Worm (Caenorhabditis elegans): ENCODE results near the gene F21C10.3.

The F21C10.3 gene

ce11 chrV:9172989-9173388, 45.1 kb downstream of the F21C10.3 start, which contains the start of gene gad-3:
gad-3 (minus strand) TSS chrV:9173005.
- no peak for TF ChIP-seq ceh-39 (tag; optimal IDR thresholded peaks at IDR 0.05)
- no peak for TF ChIP-seq ztf-11 (tag; optimal IDR thresholded peaks at IDR 0.05)
- no peak for TF ChIP-seq flh-1 (GFP tag; optimal IDR thresholded peaks at IDR 0.05)
- no peak for TF ChIP-seq drap-1 (GFP tag; optimal IDR thresholded peaks at IDR 0.05)
- no peak for TF ChIP-seq cnd-1 (tag; optimal IDR thresholded peaks at IDR 0.05)
- no peak for TF ChIP-seq bed-3 (GFP tag; optimal IDR thresholded peaks at IDR 0.05)
- no peak for TF ChIP-seq lin-13 (tag; optimal IDR thresholded peaks at IDR 0.05)
- TF ChIP-seq elt-3 (tag; optimal IDR thresholded peaks at IDR 0.05): no peak
- no peak for TF ChIP-seq snpc-4 (tag; optimal IDR thresholded peaks at IDR 0.05)
- TF ChIP-seq zip-8 (tag; optimal IDR thresholded peaks at IDR 0.05): no peak
- TF ChIP-seq mep-1 (tag; optimal IDR thresholded peaks at IDR 0.05): no peak
- TF ChIP-seq nhr-76 (tag; optimal IDR thresholded peaks at IDR 0.05): no peak
- TF ChIP-seq sptf-1 (tag; optimal IDR thresholded peaks at IDR 0.05): no peak
- no peak for TF ChIP-seq ceh-43 (GFP tag; optimal IDR thresholded peaks at IDR 0.05)
- no peak for TF ChIP-seq nhr-28 (tag; optimal IDR thresholded peaks at IDR 0.05)
- TF ChIP-seq hlh-1 (tag; optimal IDR thresholded peaks at IDR 0.05): no peak
- no peak for TF ChIP-seq tbx-8 (GFP tag; optimal IDR thresholded peaks at IDR 0.05)
- TF ChIP-seq M03D4.4 (tag; optimal IDR thresholded peaks at IDR 0.05): no peak
- TF ChIP-seq ham-2 (GFP tag; optimal IDR thresholded peaks at IDR 0.05): no peak
- TF ChIP-seq nhr-12 (tag; optimal IDR thresholded peaks at IDR 0.05): no peak

- no peak for TF ChIP-seq mls-2 (tag; optimal IDR thresholded peaks at IDR 0.05)
- TF ChIP-seq snpc-4 (tag; optimal IDR thresholded peaks at IDR 0.05): no peak
- TF ChIP-seq elt-1 (tag; optimal IDR thresholded peaks at IDR 0.05; ENCODE audit: borderline replicate concordance, insufficient read depth): no peak
- no peak for TF ChIP-seq nhr-76 (tag; optimal IDR thresholded peaks at IDR 0.05)
- no peak for TF ChIP-seq nhr-2 (tag; optimal IDR thresholded peaks at IDR 0.05)
- no peak for TF ChIP-seq nhr-237 (tag; optimal IDR thresholded peaks at IDR 0.05)
- no peak for TF ChIP-seq hlh-1 (tag; optimal IDR thresholded peaks at IDR 0.05)
- no peak for TF ChIP-seq sem-2 (GFP tag; optimal IDR thresholded peaks at IDR 0.05)
- TF ChIP-seq cnd-1 (tag; optimal IDR thresholded peaks at IDR 0.05): no peak
- TF ChIP-seq tbx-8 (GFP tag; optimal IDR thresholded peaks at IDR 0.05): no peak
- no peak for TF ChIP-seq mab-5 (tag; optimal IDR thresholded peaks at IDR 0.05)
- TF ChIP-seq nhr-12 (tag; optimal IDR thresholded peaks at IDR 0.05): no peak
- no peak for TF ChIP-seq bed-3 (GFP tag; optimal IDR thresholded peaks at IDR 0.05)
- TF ChIP-seq pha-4 (tag; optimal IDR thresholded peaks at IDR 0.05): no peak
- no peak for TF ChIP-seq ceh-83 (GFP tag; optimal IDR thresholded peaks at IDR 0.05)
- TF ChIP-seq nhr-28 (tag; optimal IDR thresholded peaks at IDR 0.05): no peak
- no peak for TF ChIP-seq zip-8 (tag; optimal IDR thresholded peaks at IDR 0.05)
- no peak for TF ChIP-seq ceh-43 (GFP tag; optimal IDR thresholded peaks at IDR 0.05)
- TF ChIP-seq ham-2 (GFP tag; optimal IDR thresholded peaks at IDR 0.05): no peak
Observed at ce11 chrV:9173789-9174188, 45.9 kb downstream of the F21C10.3 start, which contains the start of gene pqn-16. pqn-16 (plus strand) TSS chrV:9174089.

DNA sequence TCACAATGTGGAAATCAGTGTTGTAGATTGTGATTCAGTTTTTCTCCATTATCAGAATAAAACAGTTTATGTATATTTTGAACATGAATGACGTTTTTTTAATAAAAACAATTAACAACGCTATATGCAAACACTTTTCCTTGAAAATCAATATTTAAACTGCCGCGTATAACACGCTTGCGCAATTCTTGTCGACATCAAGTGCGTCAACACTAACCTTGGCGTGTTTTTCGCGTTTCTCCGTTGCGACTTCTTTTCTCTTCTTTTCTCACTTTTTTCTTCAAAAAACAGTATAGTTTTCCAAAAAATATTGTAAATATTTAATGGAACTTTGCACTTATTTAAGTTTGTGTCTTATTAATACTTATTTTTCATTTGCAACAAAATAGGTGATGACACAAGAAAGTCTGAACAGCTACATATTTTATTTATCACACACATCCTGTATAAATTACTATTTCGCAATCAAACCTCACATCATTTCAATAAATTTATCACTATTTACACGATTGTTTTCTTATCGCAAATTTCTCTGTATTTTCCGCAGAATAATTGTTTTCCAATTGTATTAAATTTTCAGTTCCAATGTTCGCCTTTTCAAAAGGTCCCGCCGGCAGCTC, 47.5 kb downstream of the F21C10.3 start, which contains the start of gene spas-1:
Gene spas-1, plus strand, starts transcription at position 572 of the 620 bp plus-strand sequence.
- peak; percentile 15 for TF ChIP-seq nhr-2 (tag; optimal IDR thresholded peaks at IDR 0.05)
- no peak for TF ChIP-seq lsy-2 (tag; optimal IDR thresholded peaks at IDR 0.05)
- TF ChIP-seq unc-120 (tag; optimal IDR thresholded peaks at IDR 0.05; ENCODE audit: poor library complexity, severe bottlenecking): no peak
- no peak for TF ChIP-seq ceh-39 (tag; optimal IDR thresholded peaks at IDR 0.05)
- TF ChIP-seq mab-5 (tag; optimal IDR thresholded peaks at IDR 0.05): no peak
- no peak for TF ChIP-seq ham-2 (GFP tag; optimal IDR thresholded peaks at IDR 0.05)
- no peak for TF ChIP-seq sem-2 (GFP tag; optimal IDR thresholded peaks at IDR 0.05)
- no peak for TF ChIP-seq unc-39 (tag; optimal IDR thresholded peaks at IDR 0.05)
- no peak for TF ChIP-seq ceh-83 (GFP tag; optimal IDR thresholded peaks at IDR 0.05)
- peak; percentile 60 for TF ChIP-seq M03D4.4 (tag; optimal IDR thresholded peaks at IDR 0.05)
- TF ChIP-seq nhr-12 (tag; optimal IDR thresholded peaks at IDR 0.05): no peak
- peak; percentile 38 for TF ChIP-seq unc-62 (GFP tag; optimal IDR thresholded peaks at IDR 0.05)
- no peak for TF ChIP-seq blmp-1 (tag; optimal IDR thresholded peaks at IDR 0.05)
- peak; percentile 86 for TF ChIP-seq nhr-237 (tag; optimal IDR thresholded peaks at IDR 0.05)
- no peak for TF ChIP-seq bed-3 (GFP tag; optimal IDR thresholded peaks at IDR 0.05)
- peak; percentile 42 for TF ChIP-seq lin-32 (GFP tag; optimal IDR thresholded peaks at IDR 0.05)
- TF ChIP-seq lin-13 (tag; optimal IDR thresholded peaks at IDR 0.05): peak; percentile 78
- peak; percentile 84 for TF ChIP-seq pha-4 (tag; optimal IDR thresholded peaks at IDR 0.05)
- TF ChIP-seq drap-1 (GFP tag; optimal IDR thresholded peaks at IDR 0.05): peak; percentile 34
- no peak for TF ChIP-seq cnd-1 (tag; optimal IDR thresholded peaks at IDR 0.05)
- TF ChIP-seq elt-3 (tag; optimal IDR thresholded peaks at IDR 0.05): no peak
- no peak for TF ChIP-seq hlh-1 (tag; optimal IDR thresholded peaks at IDR 0.05)
- peak; percentile 93 for TF ChIP-seq mep-1 (tag; optimal IDR thresholded peaks at IDR 0.05)
- TF ChIP-seq ceh-43 (GFP tag; optimal IDR thresholded peaks at IDR 0.05): peak; percentile 56
- TF ChIP-seq nhr-28 (tag; optimal IDR thresholded peaks at IDR 0.05): no peak
- peak; percentile 32 for TF ChIP-seq mls-2 (tag; optimal IDR thresholded peaks at IDR 0.05)
- TF ChIP-seq ztf-11 (tag; optimal IDR thresholded peaks at IDR 0.05): no peak
- TF ChIP-seq sptf-1 (tag; optimal IDR thresholded peaks at IDR 0.05): no peak
- no peak for TF ChIP-seq tbx-8 (GFP tag; optimal IDR thresholded peaks at IDR 0.05)
- TF ChIP-seq zip-8 (tag; optimal IDR thresholded peaks at IDR 0.05): peak; percentile 62
- no peak for TF ChIP-seq snpc-4 (tag; optimal IDR thresholded peaks at IDR 0.05)
